Worm (Caenorhabditis elegans): Measurements from ENCODE around the gene rpl-35.

The rpl-35 gene

ce11 chrIII:7891573-7892306 lies 36.8 kb downstream of the rpl-35 start, which contains the start of the genes ZK688.5 and fahd-1 (continued):
- TF ChIP-seq sma-9 (GFP tag; optimal IDR thresholded peaks at IDR 0.05) (peak; percentile 84), sma-9 (tag; optimal IDR thresholded peaks at IDR 0.05) (no peak), lin-39 (tag; optimal IDR thresholded peaks at IDR 0.05) (no peak), gmeb-1 (tag; optimal IDR thresholded peaks at IDR 0.05) (peak; percentile 65)

- TF ChIP-seq crh-2 (tag; optimal IDR thresholded peaks at IDR 0.05) (no peak), elt-1 (tag; optimal IDR thresholded peaks at IDR 0.05) (no peak), Y55F3AM.14 (GFP tag; optimal IDR thresholded peaks at IDR 0.05) (no peak), nhr-21 (tag; optimal IDR thresholded peaks at IDR 0.05) (no peak), nhr-77 (tag; optimal IDR thresholded peaks at IDR 0.05) (no peak), mbf-1 (tag; optimal IDR thresholded peaks at IDR 0.05) (no peak), alr-1 (tag; optimal IDR thresholded peaks at IDR 0.05) (no peak), zag-1 (tag; optimal IDR thresholded peaks at IDR 0.05) (no peak), mab-5 (tag; optimal IDR thresholded peaks at IDR 0.05) (no peak), unc-62 (GFP tag; optimal IDR thresholded peaks at IDR 0.05) (no peak), ceh-16 (tag; optimal IDR thresholded peaks at IDR 0.05) (no peak), sem-4 (tag; optimal IDR thresholded peaks at IDR 0.05) (no peak), peb-1 (tag; optimal IDR thresholded peaks at IDR 0.05) (no peak), lin-13 (GFP tag; optimal IDR thresholded peaks at IDR 0.05) (no peak)
Measured at ce11 chrIII:7892333-7892732, 37.4 kb downstream of the rpl-35 start.

DNA sequence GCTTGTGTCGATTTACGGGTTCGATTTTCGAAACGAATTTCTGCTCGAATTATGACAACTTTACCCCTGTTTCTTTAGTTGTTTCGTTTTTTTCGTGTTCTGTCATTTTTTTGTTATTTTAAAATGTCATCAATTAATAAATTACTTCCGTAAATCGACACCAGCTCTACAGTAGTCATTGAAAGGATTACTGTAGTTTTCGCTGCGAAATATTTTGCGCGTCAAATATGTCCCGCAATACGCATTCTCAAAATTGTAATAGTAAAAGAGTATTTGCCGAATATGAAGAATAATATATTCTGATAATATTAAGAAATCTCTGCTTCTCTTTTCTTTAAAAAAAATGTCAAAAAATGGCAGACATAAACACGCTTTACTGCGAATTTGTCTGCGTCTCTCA lies 38.3 kb downstream of the rpl-35 start:
- no peak for TF ChIP-seq unc-39 (tag; optimal IDR thresholded peaks at IDR 0.05)
- no peak for TF ChIP-seq skn-1 (tag; optimal IDR thresholded peaks at IDR 0.05)
- TF ChIP-seq snpc-4 (tag; optimal IDR thresholded peaks at IDR 0.05) = no peak
- no peak for TF ChIP-seq nhr-6 (tag; optimal IDR thresholded peaks at IDR 0.05)
- no peak for TF ChIP-seq R02D3.7 (tag; optimal IDR thresholded peaks at IDR 0.05)
- TF ChIP-seq ztf-4 (tag; optimal IDR thresholded peaks at IDR 0.05) = no peak
- TF ChIP-seq lin-39 (tag; optimal IDR thresholded peaks at IDR 0.05) = no peak
- TF ChIP-seq mbf-1 (tag; optimal IDR thresholded peaks at IDR 0.05) = no peak
- TF ChIP-seq lsy-2 (tag; optimal IDR thresholded peaks at IDR 0.05) = no peak
- no peak for TF ChIP-seq F13H6.1 (tag; optimal IDR thresholded peaks at IDR 0.05)
- no peak for TF ChIP-seq alr-1 (tag; optimal IDR thresholded peaks at IDR 0.05)
- no peak for TF ChIP-seq nhr-10 (tag; optimal IDR thresholded peaks at IDR 0.05)
- TF ChIP-seq lin-13 (GFP tag; optimal IDR thresholded peaks at IDR 0.05) = no peak
- no peak for TF ChIP-seq nhr-23 (tag; optimal IDR thresholded peaks at IDR 0.05)

DNA sequence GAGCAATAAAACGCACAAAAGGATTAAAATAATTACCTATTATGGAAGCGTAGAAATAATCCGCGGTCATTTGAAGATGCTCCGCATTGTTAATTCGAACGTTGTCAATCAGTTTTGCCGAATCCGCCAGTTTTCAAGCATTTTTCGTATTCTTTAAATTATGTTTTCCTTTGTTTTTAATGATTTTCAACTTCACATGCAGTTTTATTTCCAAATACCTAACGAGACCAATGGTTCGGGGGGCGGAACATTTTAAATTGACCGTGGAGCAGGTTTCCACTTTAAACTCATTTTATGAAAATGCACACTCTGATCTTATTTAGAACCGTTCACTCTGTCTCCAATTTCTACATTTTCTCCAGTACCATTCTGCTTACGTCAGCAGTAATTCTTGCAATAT lies 39.8 kb downstream of the rpl-35 start, which contains the start of gene ZK688.4:
TSS of gene ZK688.4 (plus strand) at position 301 of the 400 bp plus-strand sequence.
- TF ChIP-seq nhr-6 (tag; optimal IDR thresholded peaks at IDR 0.05) = no peak
- no peak for TF ChIP-seq alr-1 (tag; optimal IDR thresholded peaks at IDR 0.05)
- no peak for TF ChIP-seq nhr-10 (tag; optimal IDR thresholded peaks at IDR 0.05)
- no peak for TF ChIP-seq sem-4 (tag; optimal IDR thresholded peaks at IDR 0.05)
- TF ChIP-seq zag-1 (tag; optimal IDR thresholded peaks at IDR 0.05) = no peak
- TF ChIP-seq ceh-82 (tag; optimal IDR thresholded peaks at IDR 0.05) = no peak
- TF ChIP-seq nhr-11 (tag; optimal IDR thresholded peaks at IDR 0.05) = no peak
- no peak for TF ChIP-seq sma-3 (GFP tag; optimal IDR thresholded peaks at IDR 0.05)
- no peak for TF ChIP-seq F13H6.1 (tag; optimal IDR thresholded peaks at IDR 0.05)
- TF ChIP-seq lin-39 (tag; optimal IDR thresholded peaks at IDR 0.05) = no peak

ce11 chrIII:7896925-7897324 lies 42.0 kb downstream of the rpl-35 start, which contains the start of gene ZK688.10:
TSS of gene ZK688.10 (minus strand) at chrIII:7897025.
- TF ChIP-seq F13H6.1 (tag; optimal IDR thresholded peaks at IDR 0.05) (no peak), ztf-4 (tag; optimal IDR thresholded peaks at IDR 0.05) (no peak), ama-1 (optimal IDR thresholded peaks at IDR 0.05) (no peak), lsy-2 (tag; optimal IDR thresholded peaks at IDR 0.05) (no peak), nhr-129 (tag; optimal IDR thresholded peaks at IDR 0.05) (no peak), crh-2 (tag; optimal IDR thresholded peaks at IDR 0.05) (no peak), alr-1 (tag; optimal IDR thresholded peaks at IDR 0.05) (no peak), elt-1 (tag; optimal IDR thresholded peaks at IDR 0.05) (no peak), skn-1 (tag; optimal IDR thresholded peaks at IDR 0.05) (no peak), unc-39 (tag; optimal IDR thresholded peaks at IDR 0.05) (no peak), sma-3 (GFP tag; optimal IDR thresholded peaks at IDR 0.05) (no peak), mdl-1 (tag; optimal IDR thresholded peaks at IDR 0.05) (no peak), nhr-25 (tag; optimal IDR thresholded peaks at IDR 0.05) (no peak), blmp-1 (tag; optimal IDR thresholded peaks at IDR 0.05; ENCODE audit: insufficient read depth) (no peak), egl-27 (tag; optimal IDR thresholded peaks at IDR 0.05) (no peak), sem-4 (tag; optimal IDR thresholded peaks at IDR 0.05) (no peak), ztf-11 (tag; optimal IDR thresholded peaks at IDR 0.05) (no peak), lin-13 (GFP tag; optimal IDR thresholded peaks at IDR 0.05) (no peak), sma-9 (GFP tag; optimal IDR thresholded peaks at IDR 0.05) (no peak), sma-9 (tag; optimal IDR thresholded peaks at IDR 0.05) (no peak), nhr-21 (tag; optimal IDR thresholded peaks at IDR 0.05) (no peak)

All from whole organism, L2 larva.